Fruit fly (Drosophila melanogaster) whole organism, embryonic: ENCODE data around the gene Desat2.

ENCODE experiments used
- Adf1 ChIP-seq: fragments of 200-800 bp; sonication (Bioruptor generic); IDR thresholded peaks from 2 replicates; pipeline ENCODE4 v1.3.6; 2022; ENCODE audit warnings: missing biosample characterization, missing genetic modification characterization
- CG1024 ChIP-seq: fragments of 200-800 bp; sonication (Bioruptor generic); IDR thresholded peaks from 2 replicates; pipeline ENCODE4 v1.3.6; 2022; ENCODE audit warnings: missing biosample characterization, missing genetic modification characterization
- CG11504 ChIP-seq: fragments of 200-800 bp; sonication (Bioruptor generic); optimal IDR thresholded peaks from 3 replicates; lab custom pipeline; 2019; ENCODE audit warnings: missing biosample characterization, mild to moderate bottlenecking, missing genetic modification characterization, moderate library complexity
- CG11696 ChIP-seq: fragments of 200-800 bp; sonication (Bioruptor generic); IDR thresholded peaks from 2 replicates; pipeline ENCODE4 v1.3.6; 2022; ENCODE audit warnings: missing biosample characterization, missing genetic modification characterization
- CG15011 ChIP-seq: fragments of 200-800 bp; sonication (Bioruptor generic); optimal IDR thresholded peaks from 3 replicates; lab custom pipeline; 2018; ENCODE audit warnings: missing biosample characterization, mild to moderate bottlenecking, missing genetic modification characterization
- CG15269 ChIP-seq: fragments of 200-800 bp; sonication (Bioruptor generic); optimal IDR thresholded peaks from 2 replicates; lab custom pipeline; 2018; ENCODE audit warnings: missing biosample characterization, mild to moderate bottlenecking, missing genetic modification characterization, moderate library complexity
- CG16815 ChIP-seq: fragments of 200-800 bp; sonication (Bioruptor generic); optimal IDR thresholded peaks from 3 replicates; lab custom pipeline; 2017; ENCODE audit warnings: missing biosample characterization, mild to moderate bottlenecking, missing genetic modification characterization
- CG17328 ChIP-seq: fragments of 200-800 bp; sonication (Bioruptor generic); IDR thresholded peaks from 2 replicates; pipeline ENCODE4 v1.3.6; 2022; ENCODE audit warnings: missing biosample characterization, missing genetic modification characterization
- CG17361 ChIP-seq: fragments of 200-800 bp; sonication (Bioruptor generic); IDR thresholded peaks from 3 replicates; pipeline ENCODE4 v1.3.6; 2022; ENCODE audit warnings: missing biosample characterization, missing genetic modification characterization
- CG17568 ChIP-seq: fragments of 200-800 bp; sonication (Bioruptor generic); optimal IDR thresholded peaks from 2 replicates; lab custom pipeline; 2018; ENCODE audit warnings: missing biosample characterization, mild to moderate bottlenecking, missing genetic modification characterization, moderate library complexity
- CG1792 ChIP-seq: fragments of 200-800 bp; sonication (Bioruptor generic); optimal IDR thresholded peaks from 2 replicates; lab custom pipeline; 2016; ENCODE audit warnings: missing biosample characterization, missing genetic modification characterization
- CG30020 ChIP-seq: fragments of 200-800 bp; optimal IDR thresholded peaks from 2 replicates; lab custom pipeline; 2019; ENCODE audit warnings: missing biosample characterization, mild to moderate bottlenecking, missing genetic modification characterization, moderate library complexity
- CG3163 ChIP-seq: fragments of 200-800 bp; sonication (Bioruptor generic); optimal IDR thresholded peaks from 3 replicates; lab custom pipeline; 2016; ENCODE audit warnings: missing biosample characterization, missing genetic modification characterization
- CG32532 ChIP-seq: fragments of 200-800 bp; sonication (Bioruptor generic); IDR thresholded peaks from 2 replicates; pipeline ENCODE4 v1.3.6; 2022; ENCODE audit warnings: missing biosample characterization, missing genetic modification characterization
- CG33557 ChIP-seq: fragments of 200-800 bp; sonication (Bioruptor generic); optimal IDR thresholded peaks from 2 replicates; lab custom pipeline; 2019; ENCODE audit warnings: missing biosample characterization, mild to moderate bottlenecking, missing genetic modification characterization, moderate library complexity
- CG34224 ChIP-seq: fragments of 200-800 bp; sonication (Bioruptor generic); IDR thresholded peaks from 3 replicates; pipeline ENCODE4 v1.3.6; 2022; ENCODE audit warnings: missing biosample characterization, missing genetic modification characterization; ENCODE audit not compliant: partially characterized antibody
- CG3838 ChIP-seq: fragments of 200-800 bp; sonication (Bioruptor generic); optimal IDR thresholded peaks from 3 replicates; lab custom pipeline; 2016; ENCODE audit warnings: missing biosample characterization, missing genetic modification characterization
- CG6254 ChIP-seq: fragments of 200-800 bp; sonication (Bioruptor generic); optimal IDR thresholded peaks from 3 replicates; lab custom pipeline; 2017; ENCODE audit warnings: mild to moderate bottlenecking, missing biosample characterization, missing genetic modification reagents, missing genetic modification characterization
- CG7271 ChIP-seq: fragments of 200-800 bp; sonication (Bioruptor generic); optimal IDR thresholded peaks from 2 replicates; lab custom pipeline; 2018; ENCODE audit warnings: missing biosample characterization, mild to moderate bottlenecking, missing genetic modification characterization, moderate library complexity
- CG8765 ChIP-seq: fragments of 200-800 bp; sonication (Bioruptor generic); IDR thresholded peaks from 2 replicates; pipeline ENCODE4 v1.3.6; 2022; ENCODE audit warnings: missing biosample characterization, missing genetic modification characterization
- CG9797 ChIP-seq: fragments of 200-800 bp; sonication (Bioruptor generic); optimal IDR thresholded peaks from 3 replicates; lab custom pipeline; 2018; ENCODE audit warnings: missing biosample characterization, mild to moderate bottlenecking, missing genetic modification characterization
- CkIIα-i1 ChIP-seq: fragments of 200-800 bp; sonication (Bioruptor generic); IDR thresholded peaks from 2 replicates; pipeline ENCODE4 v1.3.6; 2022; ENCODE audit warnings: missing biosample characterization, missing genetic modification characterization
- Doc3 ChIP-seq: fragments of 200-800 bp; sonication (Bioruptor generic); IDR thresholded peaks from 3 replicates; pipeline ENCODE4 v1.3.6; 2022; ENCODE audit warnings: missing biosample characterization, missing genetic modification characterization; ENCODE audit not compliant: partially characterized antibody
- Drgx ChIP-seq: fragments of 200-800 bp; sonication (Bioruptor generic); IDR thresholded peaks from 2 replicates; pipeline ENCODE4 v1.3.6; 2022; ENCODE audit warnings: missing biosample characterization, missing genetic modification characterization
- Gug ChIP-seq: fragments of 200-800 bp; sonication (Bioruptor generic); IDR thresholded peaks from 4 replicates; pipeline ENCODE4 v1.3.6; 2022; ENCODE audit warnings: missing biosample characterization, missing genetic modification characterization
- Hmx ChIP-seq: fragments of 200-800 bp; sonication (Bioruptor generic); optimal IDR thresholded peaks from 2 replicates; lab custom pipeline; 2016; ENCODE audit warnings: missing biosample characterization, missing genetic modification characterization
- Hr39 ChIP-seq: fragments of >200 bp; optimal IDR thresholded peaks from 2 replicates; lab custom pipeline; 2017
- NC2α ChIP-seq: fragments of 200-800 bp; sonication (Bioruptor generic); optimal IDR thresholded peaks from 2 replicates; lab custom pipeline; 2016; ENCODE audit warnings: missing biosample characterization, missing genetic modification characterization
- NK7.1 ChIP-seq: fragments of 200-800 bp; sonication (Bioruptor generic); optimal IDR thresholded peaks from 3 replicates; lab custom pipeline; 2016; ENCODE audit warnings: missing biosample characterization, missing genetic modification characterization
- Neu2 ChIP-seq: fragments of 200-800 bp; sonication (Bioruptor generic); optimal IDR thresholded peaks from 3 replicates; lab custom pipeline; 2016; ENCODE audit warnings: missing biosample characterization, missing genetic modification characterization, borderline replicate concordance
- Sry-δ ChIP-seq: fragments of 200-800 bp; sonication (Bioruptor generic); optimal IDR thresholded peaks from 2 replicates; lab custom pipeline; 2016; ENCODE audit warnings: missing biosample characterization, missing genetic modification characterization
- Tbp ChIP-seq: fragments of >200 bp; optimal IDR thresholded peaks from 2 replicates; lab custom pipeline; 2018; ENCODE audit warnings: missing biosample characterization, missing genetic modification characterization
- cg ChIP-seq: fragments of 200-800 bp; sonication (Bioruptor generic); optimal IDR thresholded peaks from 3 replicates; lab custom pipeline; 2019; ENCODE audit warnings: missing biosample characterization, mild to moderate bottlenecking, missing genetic modification characterization, moderate library complexity
- corto ChIP-seq: fragments of 200-800 bp; sonication (Bioruptor generic); optimal IDR thresholded peaks from 2 replicates; lab custom pipeline; 2016; ENCODE audit warnings: missing biosample characterization, mild to moderate bottlenecking, missing genetic modification characterization, moderate library complexity
- crp ChIP-seq, 2 experiments: fragments of 200-800 bp; sonication (Bioruptor generic); optimal IDR thresholded peaks; 2 replicates in 1 of 2; 3 replicates in 1 of 2; lab custom pipeline; 2017; ENCODE audit warnings: missing biosample characterization in 2 of 2, missing genetic modification characterization in 2 of 2, mild to moderate bottlenecking in 1 of 2, moderate library complexity in 1 of 2
- danr ChIP-seq: fragments of 200-800 bp; sonication (Bioruptor generic); IDR thresholded peaks from 2 replicates; pipeline ENCODE4 v1.3.6; 2022; ENCODE audit warnings: missing biosample characterization, missing genetic modification characterization
- dmrt99B ChIP-seq: fragments of 200-800 bp; sonication (Bioruptor generic); optimal IDR thresholded peaks from 2 replicates; lab custom pipeline; 2018; ENCODE audit warnings: missing biosample characterization, mild to moderate bottlenecking, missing genetic modification characterization, moderate library complexity
- en ChIP-seq: fragments of 200-800 bp; sonication (Bioruptor generic); optimal IDR thresholded peaks from 2 replicates; lab custom pipeline; 2016; ENCODE audit warnings: missing biosample characterization, missing genetic modification characterization
- fd64A ChIP-seq: fragments of 200-800 bp; sonication (Bioruptor generic); optimal IDR thresholded peaks from 3 replicates; lab custom pipeline; 2018; ENCODE audit warnings: missing biosample characterization, mild to moderate bottlenecking, missing genetic modification characterization
- grau ChIP-seq: fragments of 200-800 bp; optimal IDR thresholded peaks from 3 replicates; lab custom pipeline; 2019; ENCODE audit warnings: missing biosample characterization, mild to moderate bottlenecking, missing genetic modification characterization, moderate library complexity
- inv ChIP-seq: fragments of 200-800 bp; sonication (Bioruptor generic); IDR thresholded peaks from 2 replicates; pipeline ENCODE4 v1.3.6; 2022; ENCODE audit warnings: missing biosample characterization, missing genetic modification characterization; ENCODE audit not compliant: partially characterized antibody
- mirr ChIP-seq: fragments of 200-800 bp; sonication (Bioruptor generic); optimal IDR thresholded peaks from 3 replicates; lab custom pipeline; 2018; ENCODE audit warnings: missing biosample characterization, mild to moderate bottlenecking, missing genetic modification characterization
- onecut ChIP-seq: fragments of 200-800 bp; sonication (Bioruptor generic); IDR thresholded peaks from 2 replicates; pipeline ENCODE4 v1.3.6; 2022; ENCODE audit warnings: missing biosample characterization, missing genetic modification characterization
- stwl ChIP-seq: fragments of 200-800 bp; sonication (Bioruptor generic); optimal IDR thresholded peaks from 3 replicates; lab custom pipeline; 2018; ENCODE audit warnings: missing biosample characterization, mild to moderate bottlenecking, missing genetic modification characterization, moderate library complexity
- tgo ChIP-seq: fragments of 200-800 bp; sonication (Bioruptor generic); IDR thresholded peaks from 3 replicates; pipeline ENCODE4 v1.3.6; 2022; ENCODE audit warnings: missing biosample characterization, missing genetic modification characterization
- tin ChIP-seq: fragments of 200-800 bp; sonication (Bioruptor generic); optimal IDR thresholded peaks from 3 replicates; lab custom pipeline; 2016; ENCODE audit warnings: missing biosample characterization, missing genetic modification characterization
- tll ChIP-seq, 2 experiments: fragments of 200-800 bp in 1 of 2; fragments of >200 bp in 1 of 2; sonication (Bioruptor generic) in 1 of 2; optimal IDR thresholded peaks; 2 replicates each; lab custom pipeline; 2017 to 2019; ENCODE audit warnings: missing biosample characterization in 2 of 2, missing genetic modification characterization in 2 of 2, mild to moderate bottlenecking in 1 of 2, moderate library complexity in 1 of 2
- trh ChIP-seq: fragments of 200-800 bp; sonication (Bioruptor generic); optimal IDR thresholded peaks from 2 replicates; lab custom pipeline; 2016; ENCODE audit warnings: missing biosample characterization, missing genetic modification characterization
- tup ChIP-seq: fragments of 200-800 bp; sonication (Bioruptor generic); optimal IDR thresholded peaks from 2 replicates; lab custom pipeline; 2016; ENCODE audit warnings: missing biosample characterization, mild to moderate bottlenecking, missing genetic modification characterization, moderate library complexity
- twi ChIP-seq: fragments of 200-800 bp; optimal IDR thresholded peaks from 2 replicates; lab custom pipeline; 2019; ENCODE audit warnings: missing biosample characterization, mild to moderate bottlenecking, missing genetic modification characterization, moderate library complexity
- vfl ChIP-seq: fragments of 200-800 bp; sonication (Bioruptor generic); optimal IDR thresholded peaks from 2 replicates; lab custom pipeline; 2016; ENCODE audit warnings: missing biosample characterization, missing genetic modification characterization

The Desat2 gene

dm6 chr3R:12422379-12422975 is 13.6 kb upstream of the Desat2 start, which contains the start of the genes Scgbeta and CG17202 (continued):
- no peak for TF ChIP-seq CG1024 (GFP tag; lab: Robert Waterston, UW)
- TF ChIP-seq CG6254 (GFP tag; lab: Kevin White, UChicago) = no peak
- TF ChIP-seq CkIIα-i1 = no peak
- no peak for TF ChIP-seq CG11696 (GFP tag; lab: Robert Waterston, UW)
- TF ChIP-seq Adf1 (GFP tag; lab: Robert Waterston, UW) = no peak
- TF ChIP-seq Neu2 (GFP tag; lab: Kevin White, UChicago) = no peak
- TF ChIP-seq CG17328 (GFP tag; lab: Robert Waterston, UW) = no peak
- no peak for TF ChIP-seq Drgx (GFP tag; lab: Robert Waterston, UW)
- TF ChIP-seq fd64A (GFP tag; lab: Kevin White, UChicago) = no peak
- TF ChIP-seq Doc3 (GFP tag; lab: Robert Waterston, UW) = no peak
- TF ChIP-seq crp (GFP tag; optimal IDR thresholded peaks at IDR 0.05; lab: Kevin White, UChicago) = peak in 1 of 2 experiments; percentile 11
- peak; percentile 79 for TF ChIP-seq CG9797 (GFP tag; lab: Kevin White, UChicago)
- no peak for TF ChIP-seq mirr (GFP tag; lab: Kevin White, UChicago)
- no peak for TF ChIP-seq vfl (GFP tag; lab: Kevin White, UChicago)
- TF ChIP-seq danr (GFP tag; lab: Robert Waterston, UW) = no peak
- no peak for TF ChIP-seq CG17568 (GFP tag; lab: Kevin White, UChicago)
- no peak for TF ChIP-seq CG17361
- no peak for TF ChIP-seq grau (tag; lab: Kevin White, UChicago)
- TF ChIP-seq tin (GFP tag; lab: Kevin White, UChicago) = no peak
- no peak for TF ChIP-seq CG1792 (GFP tag; lab: Kevin White, UChicago)
- peak; percentile 29 for TF ChIP-seq onecut (GFP tag; lab: Robert Waterston, UW)
- peak; percentile 43 for TF ChIP-seq Sry-δ (GFP tag; lab: Kevin White, UChicago)
- no peak for TF ChIP-seq cg (GFP tag; lab: Kevin White, UChicago)
- no peak for TF ChIP-seq Hr39
- no peak for TF ChIP-seq dmrt99B (tag; lab: Kevin White, UChicago)
- no peak; the same call in 1 of the 2 replicates for TF ChIP-seq CG32532 (GFP tag; lab: Robert Waterston, UW)
- no peak for TF ChIP-seq tgo (GFP tag; lab: Robert Waterston, UW)
- TF ChIP-seq NC2α (GFP tag; lab: Kevin White, UChicago) = no peak
- TF ChIP-seq CG34224 (GFP tag; lab: Robert Waterston, UW) = no peak
- TF ChIP-seq CG33557 (GFP tag; lab: Kevin White, UChicago) = no peak
- peak; percentile 41 for TF ChIP-seq stwl (tag; lab: Kevin White, UChicago)
- no peak for TF ChIP-seq CG3838 (GFP tag; lab: Kevin White, UChicago)
- no peak for TF ChIP-seq CG15269
- no peak for TF ChIP-seq en (GFP tag; lab: Kevin White, UChicago)
- no peak for TF ChIP-seq twi (tag; lab: Kevin White, UChicago)
- no peak for TF ChIP-seq CG3163 (GFP tag; lab: Kevin White, UChicago)
- TF ChIP-seq inv (GFP tag; lab: Robert Waterston, UW) = no peak
- no peak for TF ChIP-seq CG11504 (tag; lab: Kevin White, UChicago)
- TF ChIP-seq CG15011 (GFP tag; lab: Kevin White, UChicago) = no peak
- peak in 1 of 2 experiments; percentile 44 for TF ChIP-seq tll (GFP tag; optimal IDR thresholded peaks at IDR 0.05; lab: Kevin White, UChicago)
- no peak for TF ChIP-seq CG7271
- no peak for TF ChIP-seq corto (GFP tag; lab: Kevin White, UChicago)
- no peak for TF ChIP-seq Tbp (GFP tag; lab: Kevin White, UChicago)
- no peak for TF ChIP-seq NK7.1
- TF ChIP-seq trh (GFP tag; lab: Kevin White, UChicago) = no peak
- TF ChIP-seq Hmx = no peak
- no peak for TF ChIP-seq Gug (GFP tag; lab: Robert Waterston, UW)
- TF ChIP-seq tup (GFP tag; lab: Kevin White, UChicago) = no peak
- no peak for TF ChIP-seq CG16815 (GFP tag; lab: Kevin White, UChicago)
- no peak for TF ChIP-seq CG30020
- TF ChIP-seq CG8765 = no peak
